Fruit fly (Drosophila melanogaster): ENCODE measurements around the gene eEF1alpha2.

The eEF1alpha2 gene

dm6 chr3R:31736776-31737175 is 1.5 kb upstream of the eEF1alpha2 start, which contains the start of the genes CstF50 and CG11563:
Gene CstF50, minus strand, starts transcription at chr3R:31736963.
Gene CG11563, plus strand, starts transcription at chr3R:31737035.
- TF ChIP-seq usp (GFP tag; optimal IDR thresholded peaks at IDR 0.05) (no peak), Dll (optimal IDR thresholded peaks at IDR 0.05) (no peak), psq (optimal IDR thresholded peaks at IDR 0.05) (no peak), EcR (GFP tag; optimal IDR thresholded peaks at IDR 0.05) (no peak), pan (optimal IDR thresholded peaks at IDR 0.05) (no peak), CG8478 (optimal IDR thresholded peaks at IDR 0.05) (no peak)

- TF ChIP-seq CG8478 (optimal IDR thresholded peaks at IDR 0.05) (no peak), EcR (GFP tag; optimal IDR thresholded peaks at IDR 0.05) (no peak), psq (optimal IDR thresholded peaks at IDR 0.05) (no peak), Dll (optimal IDR thresholded peaks at IDR 0.05) (no peak), pan (optimal IDR thresholded peaks at IDR 0.05) (no peak), usp (GFP tag; optimal IDR thresholded peaks at IDR 0.05) (no peak)
Measured at dm6 chr3R:31739067-31739786, 959 bp downstream of the eEF1alpha2 start.

dm6 chr3R:31741278-31741677 is 3.0 kb downstream of the eEF1alpha2 start:
- no peak for TF ChIP-seq pan (optimal IDR thresholded peaks at IDR 0.05)
- TF ChIP-seq EcR (GFP tag; optimal IDR thresholded peaks at IDR 0.05) = no peak
- TF ChIP-seq usp (GFP tag; optimal IDR thresholded peaks at IDR 0.05) = no peak
- no peak for TF ChIP-seq psq (optimal IDR thresholded peaks at IDR 0.05)
- no peak for TF ChIP-seq Dll (optimal IDR thresholded peaks at IDR 0.05)
- no peak for TF ChIP-seq CG8478 (optimal IDR thresholded peaks at IDR 0.05)

- TF ChIP-seq psq (optimal IDR thresholded peaks at IDR 0.05) = no peak
- no peak for TF ChIP-seq Dll (optimal IDR thresholded peaks at IDR 0.05)
- TF ChIP-seq CG8478 (optimal IDR thresholded peaks at IDR 0.05) = no peak
- TF ChIP-seq EcR (GFP tag; optimal IDR thresholded peaks at IDR 0.05) = no peak
- no peak for TF ChIP-seq pan (optimal IDR thresholded peaks at IDR 0.05)
- no peak for TF ChIP-seq usp (GFP tag; optimal IDR thresholded peaks at IDR 0.05)
Measured at dm6 chr3R:31743279-31743678, 5.0 kb downstream of the eEF1alpha2 start, which contains the start of gene Tbca. Gene Tbca, plus strand, starts transcription at chr3R:31743490.

dm6 chr3R:31744044-31744652 is 5.9 kb downstream of the eEF1alpha2 start, which contains the start of gene CG1896:
Gene CG1896, plus strand, starts transcription at chr3R:31744282.
- TF ChIP-seq psq (optimal IDR thresholded peaks at IDR 0.05) (no peak), pan (optimal IDR thresholded peaks at IDR 0.05) (no peak), Dll (optimal IDR thresholded peaks at IDR 0.05) (no peak), CG8478 (optimal IDR thresholded peaks at IDR 0.05) (no peak), usp (GFP tag; optimal IDR thresholded peaks at IDR 0.05) (no peak), EcR (GFP tag; optimal IDR thresholded peaks at IDR 0.05) (no peak)

- TF ChIP-seq Dll (optimal IDR thresholded peaks at IDR 0.05) (no peak), psq (optimal IDR thresholded peaks at IDR 0.05) (no peak), CG8478 (optimal IDR thresholded peaks at IDR 0.05) (no peak)
Measured at dm6 chr3R:31745629-31746081, 7.4 kb downstream of the eEF1alpha2 start, which contains the start of gene awd. Gene awd, minus strand, starts transcription at chr3R:31746077.

- TF ChIP-seq usp (GFP tag; optimal IDR thresholded peaks at IDR 0.05) = no peak
- no peak for TF ChIP-seq EcR (GFP tag; optimal IDR thresholded peaks at IDR 0.05)
- no peak for TF ChIP-seq psq (optimal IDR thresholded peaks at IDR 0.05)
- no peak for TF ChIP-seq pan (optimal IDR thresholded peaks at IDR 0.05)
- no peak for TF ChIP-seq CG8478 (optimal IDR thresholded peaks at IDR 0.05)
- TF ChIP-seq Dll (optimal IDR thresholded peaks at IDR 0.05) = no peak
Measured at dm6 chr3R:31747429-31748048, 9.3 kb downstream of the eEF1alpha2 start, which contains the start of the genes nero and CG1910. Gene nero, minus strand, starts transcription at chr3R:31747558. Gene CG1910, plus strand, starts transcription at chr3R:31747643.

- TF ChIP-seq CG8478 (optimal IDR thresholded peaks at IDR 0.05) (peak; percentile 68), pan (optimal IDR thresholded peaks at IDR 0.05) (no peak), usp (GFP tag; optimal IDR thresholded peaks at IDR 0.05) (no peak), EcR (GFP tag; optimal IDR thresholded peaks at IDR 0.05) (no peak), psq (optimal IDR thresholded peaks at IDR 0.05) (peak; percentile 60), Dll (optimal IDR thresholded peaks at IDR 0.05) (no peak)
Measured at dm6 chr3R:31748093-31748996, 10.1 kb downstream of the eEF1alpha2 start.

dm6 chr3R:31754605-31755004 is 16.3 kb downstream of the eEF1alpha2 start, which contains the start of gene salt:
Gene salt, minus strand, starts transcription at chr3R:31754705.
- TF ChIP-seq CG8478 (optimal IDR thresholded peaks at IDR 0.05) (no peak), Dll (optimal IDR thresholded peaks at IDR 0.05) (no peak), usp (GFP tag; optimal IDR thresholded peaks at IDR 0.05) (no peak), psq (optimal IDR thresholded peaks at IDR 0.05) (no peak), EcR (GFP tag; optimal IDR thresholded peaks at IDR 0.05) (no peak), pan (optimal IDR thresholded peaks at IDR 0.05) (no peak)

dm6 chr3R:31758587-31759167 is 20.4 kb downstream of the eEF1alpha2 start, which contains the start of gene CG2187:
Gene CG2187, minus strand, starts transcription at chr3R:31758637.
- TF ChIP-seq pan (optimal IDR thresholded peaks at IDR 0.05) (no peak), psq (optimal IDR thresholded peaks at IDR 0.05) (no peak), EcR (GFP tag; optimal IDR thresholded peaks at IDR 0.05) (no peak), Dll (optimal IDR thresholded peaks at IDR 0.05) (no peak), CG8478 (optimal IDR thresholded peaks at IDR 0.05) (no peak), usp (GFP tag; optimal IDR thresholded peaks at IDR 0.05) (no peak)
